Fruit fly (Drosophila melanogaster): ENCODE results near the gene sty.
A peak's percentile ranks its signal among the peaks of the same experiment; 100 is the strongest.

DNA sequence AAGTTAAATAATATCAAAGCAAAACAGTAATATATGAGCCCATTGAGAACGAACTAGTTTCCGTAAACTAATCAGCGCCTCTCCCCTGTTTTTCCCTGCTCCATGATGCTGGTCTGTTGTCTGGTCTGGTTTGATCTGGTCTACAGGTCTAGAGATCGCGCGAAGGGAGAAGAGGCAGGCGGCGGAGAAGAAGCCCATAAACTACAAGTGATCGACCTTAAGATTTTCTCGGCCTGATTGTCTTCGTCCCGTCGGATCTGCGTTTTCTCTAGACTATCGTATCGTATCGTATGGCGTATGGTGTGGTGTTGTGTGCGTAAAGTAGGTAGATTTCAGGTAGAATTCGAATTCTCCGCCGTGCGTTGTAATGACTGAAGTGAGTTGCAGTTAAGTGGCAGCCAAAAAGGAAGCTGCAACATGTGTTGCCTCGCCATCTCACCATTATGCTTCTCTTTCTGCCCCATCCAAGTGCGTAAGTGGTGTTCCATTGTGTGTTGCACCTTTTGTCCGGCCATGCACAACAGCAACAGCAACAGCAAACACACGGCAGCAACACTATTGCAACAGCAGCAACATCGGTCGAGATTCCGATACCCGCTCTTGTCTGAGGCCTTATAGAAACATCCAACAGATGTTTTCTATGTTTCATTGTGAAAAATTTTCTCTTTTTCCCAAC lies 15.0 kb downstream of the sty start:
- TF ChIP-seq usp (GFP tag; optimal IDR thresholded peaks at IDR 0.05) = no peak
- TF ChIP-seq psq (optimal IDR thresholded peaks at IDR 0.05) = no peak
- TF ChIP-seq EcR (GFP tag; optimal IDR thresholded peaks at IDR 0.05) = peak in 1 of 2 experiments; percentile 67
- no peak for TF ChIP-seq CG8478 (optimal IDR thresholded peaks at IDR 0.05)
